Fruit fly (Drosophila melanogaster) whole organism, adult: Measurements from ENCODE around the gene Cad86C.

Experiments used
- CG12768 ChIP-seq: fragments of 200-800 bp; sonication (Bioruptor generic); optimal IDR thresholded peaks from 2 replicates; lab custom pipeline; 2017; ENCODE audit warnings: missing biosample characterization, missing genetic modification characterization, mild to moderate bottlenecking, moderate library complexity, missing genetic modification reagents
- CG14711 ChIP-seq: fragments of 200-800 bp; sonication (Bioruptor generic); optimal IDR thresholded peaks from 2 replicates; lab custom pipeline; 2018; ENCODE audit warnings: missing biosample characterization, mild to moderate bottlenecking, missing genetic modification characterization, moderate library complexity
- CG5204 ChIP-seq: fragments of 200-800 bp; sonication (Bioruptor generic); optimal IDR thresholded peaks from 2 replicates; lab custom pipeline; 2016; ENCODE audit warnings: missing biosample characterization, missing genetic modification characterization
- CG7101 ChIP-seq: fragments of 200-800 bp; sonication (Bioruptor generic); optimal IDR thresholded peaks from 2 replicates; lab custom pipeline; 2018; ENCODE audit warnings: missing biosample characterization, mild to moderate bottlenecking, missing genetic modification characterization, moderate library complexity
- Hr96 ChIP-seq: fragments of 200-800 bp; sonication (Bioruptor generic); optimal IDR thresholded peaks from 2 replicates; lab custom pipeline; 2016; ENCODE audit warnings: missing biosample characterization, missing genetic modification characterization
- bab1 ChIP-seq: fragments of 200-800 bp; sonication (Bioruptor generic); optimal IDR thresholded peaks from 3 replicates; lab custom pipeline; 2019; ENCODE audit warnings: missing biosample characterization, mild to moderate bottlenecking, missing genetic modification characterization, moderate library complexity
- cic ChIP-seq: fragments of 200-800 bp; sonication (Bioruptor generic); optimal IDR thresholded peaks from 2 replicates; lab custom pipeline; 2017; ENCODE audit warnings: missing biosample characterization, mild to moderate bottlenecking, missing genetic modification characterization, moderate library complexity
- cnc ChIP-seq, 2 experiments: fragments of >200 bp; optimal IDR thresholded peaks; 2 replicates each; lab custom pipeline; 2017
- kay ChIP-seq: fragments of 200-800 bp; sonication (Bioruptor generic); peaks from one replicate; lab custom pipeline; 2016; ENCODE audit warnings: missing biosample characterization, missing genetic modification characterization, borderline replicate concordance
- ovo ChIP-seq: fragments of 200-800 bp; sonication (Bioruptor generic); optimal IDR thresholded peaks from 2 replicates; lab custom pipeline; 2016; ENCODE audit warnings: missing biosample characterization, missing genetic modification characterization
- tj ChIP-seq: fragments of 200-800 bp; sonication (Bioruptor generic); optimal IDR thresholded peaks from 3 replicates; lab custom pipeline; 2017; ENCODE audit warnings: missing biosample characterization, mild to moderate bottlenecking, missing genetic modification characterization, moderate library complexity
- toe ChIP-seq: fragments of 200-800 bp; sonication (Bioruptor generic); optimal IDR thresholded peaks from 2 replicates; lab custom pipeline; 2016; ENCODE audit warnings: missing biosample characterization, missing genetic modification characterization

DNA sequence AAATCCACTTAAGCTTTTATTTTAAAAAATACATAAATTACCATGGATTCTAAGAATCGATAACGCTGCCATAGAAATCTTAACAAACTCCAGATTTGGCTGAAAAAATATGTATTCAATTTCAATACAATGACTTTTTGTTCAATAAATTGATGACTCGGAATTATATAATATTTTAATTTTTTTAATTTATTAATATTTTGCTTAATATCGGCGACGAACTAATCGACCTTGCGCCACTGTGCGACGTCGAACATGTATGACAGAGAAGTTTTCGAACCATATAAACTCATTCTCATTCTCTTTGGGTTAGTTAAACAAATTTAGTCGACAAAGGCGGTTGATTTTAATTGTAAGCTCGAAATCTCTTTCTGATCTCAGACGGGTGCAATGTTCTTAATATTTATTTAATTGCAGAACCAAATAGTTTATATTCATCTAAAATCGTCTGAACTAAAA, 22.7 kb downstream of the Cad86C start, which contains the start of gene CG42394:
- TF ChIP-seq CG12768 (GFP tag; lab: Kevin White, UChicago) (peak; percentile 78), cnc (optimal IDR thresholded peaks at IDR 0.05; lab: Kevin White, UChicago) (no peak), bab1 (GFP tag; lab: Kevin White, UChicago) (peak; percentile 82), cic (GFP tag; lab: Kevin White, UChicago) (no peak), toe (peak; percentile 50), tj (GFP tag; lab: Kevin White, UChicago) (peak; percentile 47), Hr96 (GFP tag; lab: Kevin White, UChicago) (peak; percentile 40), CG5204 (GFP tag; lab: Kevin White, UChicago) (peak; percentile 66), ovo (GFP tag; lab: Kevin White, UChicago) (no peak), CG7101 (tag; lab: Kevin White, UChicago) (peak; percentile 80), CG14711 (peak; percentile 81), kay (peak; percentile 79)
